Fruit fly (Drosophila melanogaster): ENCODE measurements around the gene CG5112.

The CG5112 gene

dm6 chr3R:25515450-25516288, 24.4 kb downstream of the CG5112 start, which contains the start of gene msi (continued):
- peak; percentile 89 for TF ChIP-seq Sox102F (GFP tag; optimal IDR thresholded peaks at IDR 0.05)
- peak; percentile 99 for TF ChIP-seq CG10631 (GFP tag; optimal IDR thresholded peaks at IDR 0.05)
- TF ChIP-seq CG6792 (GFP tag; optimal IDR thresholded peaks at IDR 0.05), result peak; percentile 96
- TF ChIP-seq Eip78C (GFP tag), result peak; percentile 99
- TF ChIP-seq CG8632 (GFP tag; optimal IDR thresholded peaks at IDR 0.05), result peak; percentile 98
- TF ChIP-seq Sox15 (GFP tag; optimal IDR thresholded peaks at IDR 0.05), result peak; percentile 89
- TF ChIP-seq Met (GFP tag; optimal IDR thresholded peaks at IDR 0.05), result peak; percentile 93
- TF ChIP-seq Sox14 (GFP tag; optimal IDR thresholded peaks at IDR 0.05), result peak; percentile 90
- peak; percentile 91 for TF ChIP-seq CG8319 (GFP tag; optimal IDR thresholded peaks at IDR 0.05)
- TF ChIP-seq Hr38 (GFP tag; optimal IDR thresholded peaks at IDR 0.05), result no peak
- peak; percentile 94 for TF ChIP-seq Blimp-1 (GFP tag; optimal IDR thresholded peaks at IDR 0.05)
- TF ChIP-seq CG34406 (GFP tag; optimal IDR thresholded peaks at IDR 0.05), result peak; percentile 98
- peak; percentile 84 to 97 for TF ChIP-seq salr (GFP tag; optimal IDR thresholded peaks at IDR 0.05)
- TF ChIP-seq Hr39 (GFP tag; optimal IDR thresholded peaks at IDR 0.05), result peak; percentile 80
- TF ChIP-seq svp (GFP tag), result peak; percentile 94
- TF ChIP-seq CG4318 (GFP tag; optimal IDR thresholded peaks at IDR 0.05), result peak; percentile 97
- TF ChIP-seq Eip93F (GFP tag; optimal IDR thresholded peaks at IDR 0.05), result peak; percentile 92
- peak; percentile 82 for TF ChIP-seq fkh (GFP tag; optimal IDR thresholded peaks at IDR 0.05)
- peak; percentile 84 for TF ChIP-seq fd85E (GFP tag; optimal IDR thresholded peaks at IDR 0.05)
- TF ChIP-seq CG11762 (GFP tag; optimal IDR thresholded peaks at IDR 0.05; ENCODE audit: insufficient read depth), result peak; percentile 86
- peak; percentile 92 for TF ChIP-seq topi (GFP tag; optimal IDR thresholded peaks at IDR 0.05)
- TF ChIP-seq CG3919 (GFP tag; optimal IDR thresholded peaks at IDR 0.05), result peak; percentile 96
- peak; percentile 98 for TF ChIP-seq eg (GFP tag; IDR thresholded peaks at IDR 0.05)
- peak; percentile 85 for TF ChIP-seq fd59A (GFP tag; optimal IDR thresholded peaks at IDR 0.05)
- peak; percentile 96 for TF ChIP-seq OdsH (GFP tag; optimal IDR thresholded peaks at IDR 0.05)
- peak; percentile 92 for TF ChIP-seq CG7368 (GFP tag; optimal IDR thresholded peaks at IDR 0.05)
- peak; percentile 99 for TF ChIP-seq Ets96B (tag; optimal IDR thresholded peaks at IDR 0.05)

- TF ChIP-seq Sox102F (GFP tag; optimal IDR thresholded peaks at IDR 0.05), result no peak
- TF ChIP-seq Sox15 (GFP tag; optimal IDR thresholded peaks at IDR 0.05), result peak; percentile 7
- TF ChIP-seq eg (GFP tag; IDR thresholded peaks at IDR 0.05), result no peak
- TF ChIP-seq Eip78C (GFP tag), result peak; percentile 62
- no peak for TF ChIP-seq CG32006 (GFP tag; optimal IDR thresholded peaks at IDR 0.05)
- peak; percentile 8 for TF ChIP-seq CG10631 (GFP tag; optimal IDR thresholded peaks at IDR 0.05)
- TF ChIP-seq esn (GFP tag; optimal IDR thresholded peaks at IDR 0.05), result peak; percentile 41
- no peak for TF ChIP-seq ss (GFP tag; optimal IDR thresholded peaks at IDR 0.05)
- TF ChIP-seq OdsH (GFP tag; optimal IDR thresholded peaks at IDR 0.05), result peak; percentile 6
- peak; percentile 35 for TF ChIP-seq CG6792 (GFP tag; optimal IDR thresholded peaks at IDR 0.05)
- TF ChIP-seq fd59A (GFP tag; optimal IDR thresholded peaks at IDR 0.05), result no peak
- no peak for TF ChIP-seq net (GFP tag; optimal IDR thresholded peaks at IDR 0.05)
- TF ChIP-seq Smox (GFP tag; optimal IDR thresholded peaks at IDR 0.05), result peak; percentile 22
- peak; percentile 16 for TF ChIP-seq CG34406 (GFP tag; optimal IDR thresholded peaks at IDR 0.05)
- peak; percentile 15 for TF ChIP-seq Eip75B (GFP tag; optimal IDR thresholded peaks at IDR 0.05)
- TF ChIP-seq CG15336 (GFP tag; IDR thresholded peaks at IDR 0.05), result no peak
- TF ChIP-seq Blimp-1 (GFP tag; optimal IDR thresholded peaks at IDR 0.05), result no peak
- no peak for TF ChIP-seq CG6808 (GFP tag; optimal IDR thresholded peaks at IDR 0.05)
- TF ChIP-seq CG8119 (GFP tag; IDR thresholded peaks at IDR 0.05), result no peak
- peak; percentile 7 for TF ChIP-seq achi (GFP tag; optimal IDR thresholded peaks at IDR 0.05)
- TF ChIP-seq CG4318 (GFP tag; optimal IDR thresholded peaks at IDR 0.05), result no peak
- TF ChIP-seq CG7368 (GFP tag; optimal IDR thresholded peaks at IDR 0.05), result no peak
- peak; percentile 59 for TF ChIP-seq svp (GFP tag)
- no peak for TF ChIP-seq dsx (GFP tag; optimal IDR thresholded peaks at IDR 0.05; ENCODE audit: poor library complexity, severe bottlenecking)
- TF ChIP-seq Ets21C (GFP tag; optimal IDR thresholded peaks at IDR 0.05), result no peak
- peak; percentile 18 for TF ChIP-seq Hr39 (GFP tag; optimal IDR thresholded peaks at IDR 0.05)
- peak; percentile 31 for TF ChIP-seq CG31627 (GFP tag; optimal IDR thresholded peaks at IDR 0.05)
- TF ChIP-seq Ets96B (tag; optimal IDR thresholded peaks at IDR 0.05), result no peak
- TF ChIP-seq CG8319 (GFP tag; optimal IDR thresholded peaks at IDR 0.05), result no peak
- no peak for TF ChIP-seq CG11902 (GFP tag; optimal IDR thresholded peaks at IDR 0.05)
- no peak for TF ChIP-seq CG8632 (GFP tag; optimal IDR thresholded peaks at IDR 0.05)
- no peak for TF ChIP-seq Sox14 (GFP tag; optimal IDR thresholded peaks at IDR 0.05)
- peak; percentile 36 for TF ChIP-seq pdm3 (GFP tag; optimal IDR thresholded peaks at IDR 0.05)
- no peak for TF ChIP-seq dac (GFP tag; optimal IDR thresholded peaks at IDR 0.05)
- peak; percentile 26 for TF ChIP-seq topi (GFP tag; optimal IDR thresholded peaks at IDR 0.05)
- peak; percentile 12 for TF ChIP-seq Met (GFP tag; optimal IDR thresholded peaks at IDR 0.05)
- TF ChIP-seq salr (GFP tag; optimal IDR thresholded peaks at IDR 0.05), result no peak
- no peak for TF ChIP-seq CG10669 (GFP tag; optimal IDR thresholded peaks at IDR 0.05)
- TF ChIP-seq CG6276 (GFP tag; optimal IDR thresholded peaks at IDR 0.05), result no peak
Observed at dm6 chr3R:25517521-25517920, 26.3 kb downstream of the CG5112 start.

All from whole organism, prepupa.